Fruit fly (Drosophila melanogaster) S2 (cell line): Measurements from ENCODE around the gene kipf.

Experiments used
- CG8478 ChIP-seq: fragments of >200 bp; optimal IDR thresholded peaks from 2 replicates; lab custom pipeline; 2018
- CTCF ChIP-seq, 2 experiments: fragments of >200 bp; optimal IDR thresholded peaks; 2 replicates each; lab custom pipeline; 2018

dm6 chr3R:7886167-7886858, 27.3 kb upstream of the kipf start, which contains the start of gene CG17816:
- TF ChIP-seq CG8478 (lab: Kevin White, UChicago) (no peak), CTCF (optimal IDR thresholded peaks at IDR 0.05; lab: Kevin White, UChicago) (peak in 1 of 2 experiments; percentile 23)
